Fruit fly (Drosophila melanogaster) whole organism, embryonic: ENCODE results near the gene CG13891.

Source experiments
- CG11695 ChIP-seq: fragments of 200-800 bp; sonication (Bioruptor generic); IDR thresholded peaks from 3 replicates; pipeline ENCODE4 v1.3.6; 2022; ENCODE audit warnings: missing biosample characterization, missing genetic modification characterization
- CG12104 ChIP-seq: fragments of 200-800 bp; sonication (Bioruptor generic); optimal IDR thresholded peaks from 3 replicates; lab custom pipeline; 2016; ENCODE audit warnings: missing biosample characterization, missing genetic modification characterization
- CG12299 ChIP-seq: fragments of 200-800 bp; sonication (Bioruptor generic); optimal IDR thresholded peaks from 2 replicates; lab custom pipeline; 2018; ENCODE audit warnings: missing biosample characterization, mild to moderate bottlenecking, missing genetic modification characterization
- CG12744 ChIP-seq: fragments of 200-800 bp; sonication (Bioruptor generic); optimal IDR thresholded peaks from 2 replicates; lab custom pipeline; 2016; ENCODE audit warnings: missing biosample characterization, missing genetic modification characterization
- CG13287 ChIP-seq: fragments of 200-800 bp; sonication (Bioruptor generic); IDR thresholded peaks from 2 replicates; pipeline ENCODE4 v1.3.6; 2022; ENCODE audit warnings: missing biosample characterization, missing genetic modification characterization; ENCODE audit not compliant: partially characterized antibody
- CG13296 ChIP-seq: fragments of 200-800 bp; sonication (Bioruptor generic); optimal IDR thresholded peaks from 3 replicates; lab custom pipeline; 2018; ENCODE audit warnings: missing biosample characterization, mild to moderate bottlenecking, missing genetic modification characterization
- CG14050 ChIP-seq: fragments of 200-800 bp; sonication (Bioruptor generic); IDR thresholded peaks from 3 replicates; pipeline ENCODE4 v1.3.6; 2022; ENCODE audit warnings: missing biosample characterization, missing genetic modification characterization
- CG14965 ChIP-seq: fragments of 200-800 bp; sonication (Bioruptor generic); optimal IDR thresholded peaks from 2 replicates; lab custom pipeline; 2016; ENCODE audit warnings: missing biosample characterization, missing genetic modification characterization, borderline replicate concordance
- CG15696 ChIP-seq: fragments of 200-800 bp; sonication (Bioruptor generic); optimal IDR thresholded peaks from 2 replicates; lab custom pipeline; 2019; ENCODE audit warnings: missing biosample characterization, mild to moderate bottlenecking, missing genetic modification characterization, moderate library complexity
- CG16863 ChIP-seq: fragments of 200-800 bp; sonication (Bioruptor generic); optimal IDR thresholded peaks from 3 replicates; lab custom pipeline; 2016; ENCODE audit warnings: missing biosample characterization, missing genetic modification characterization
- CG17385 ChIP-seq: fragments of 200-800 bp; sonication (Bioruptor generic); optimal IDR thresholded peaks from 3 replicates; lab custom pipeline; 2018; ENCODE audit warnings: missing biosample characterization, mild to moderate bottlenecking, missing genetic modification characterization
- CG17829 ChIP-seq: fragments of 200-800 bp; optimal IDR thresholded peaks from 2 replicates; lab custom pipeline; 2019; ENCODE audit warnings: missing biosample characterization, mild to moderate bottlenecking, missing genetic modification characterization, moderate library complexity
- CG1832 ChIP-seq: fragments of 200-800 bp; sonication (Bioruptor generic); optimal IDR thresholded peaks from 2 replicates; lab custom pipeline; 2017; ENCODE audit warnings: missing biosample characterization, mild to moderate bottlenecking, missing genetic modification characterization, inconsistent platforms
- CG30020 ChIP-seq: fragments of 200-800 bp; optimal IDR thresholded peaks from 2 replicates; lab custom pipeline; 2019; ENCODE audit warnings: missing biosample characterization, mild to moderate bottlenecking, missing genetic modification characterization, moderate library complexity
- CG3281 ChIP-seq: fragments of 200-800 bp; sonication (Bioruptor generic); optimal IDR thresholded peaks from 3 replicates; lab custom pipeline; 2017; ENCODE audit warnings: missing biosample characterization, mild to moderate bottlenecking, missing genetic modification characterization
- CG6272 ChIP-seq: fragments of 200-800 bp; sonication (Bioruptor generic); IDR thresholded peaks from 2 replicates; pipeline ENCODE4 v1.3.6; 2022; ENCODE audit warnings: missing biosample characterization, missing genetic modification characterization
- CG7786 ChIP-seq: fragments of 200-800 bp; sonication (Bioruptor generic); optimal IDR thresholded peaks from 2 replicates; lab custom pipeline; 2016; ENCODE audit warnings: missing biosample characterization, missing genetic modification characterization
- CG7963 ChIP-seq: fragments of 200-800 bp; sonication (Bioruptor generic); IDR thresholded peaks from 3 replicates; pipeline ENCODE4 v1.3.6; 2022; ENCODE audit warnings: missing biosample characterization, missing genetic modification characterization; ENCODE audit not compliant: partially characterized antibody
- CG8290 ChIP-seq, 3 experiments: fragments of 200-800 bp; sonication (Bioruptor generic); optimal IDR thresholded peaks; 2 replicates each; lab custom pipeline; 2016 to 2019; ENCODE audit warnings: missing biosample characterization in 3 of 3, missing genetic modification characterization in 3 of 3, mild to moderate bottlenecking in 2 of 3, moderate library complexity in 1 of 3
- CkIIα-i1 ChIP-seq: fragments of 200-800 bp; sonication (Bioruptor generic); IDR thresholded peaks from 2 replicates; pipeline ENCODE4 v1.3.6; 2022; ENCODE audit warnings: missing biosample characterization, missing genetic modification characterization
- D19A ChIP-seq: fragments of 200-800 bp; optimal IDR thresholded peaks from 3 replicates; lab custom pipeline; 2019; ENCODE audit warnings: missing biosample characterization, mild to moderate bottlenecking, missing genetic modification characterization, moderate library complexity
- Eip74EF ChIP-seq, 2 experiments: fragments of 200-800 bp in 1 of 2; fragments of >200 bp in 1 of 2; sonication (Bioruptor generic) in 1 of 2; optimal IDR thresholded peaks; 2 replicates each; lab custom pipeline; 2017 to 2019; ENCODE audit warnings: missing biosample characterization in 2 of 2, missing genetic modification characterization in 2 of 2, mild to moderate bottlenecking in 1 of 2, moderate library complexity in 1 of 2
- Ets97D ChIP-seq: fragments of 200-800 bp; sonication (Bioruptor generic); optimal IDR thresholded peaks from 3 replicates; lab custom pipeline; 2016; ENCODE audit warnings: missing biosample characterization, missing genetic modification characterization
- Fer3 ChIP-seq: fragments of 200-800 bp; sonication (Bioruptor generic); optimal IDR thresholded peaks from 2 replicates; lab custom pipeline; 2018; ENCODE audit warnings: missing biosample characterization, mild to moderate bottlenecking, missing genetic modification characterization, moderate library complexity
- HmgD ChIP-seq: fragments of 200-800 bp; sonication (Bioruptor generic); optimal IDR thresholded peaks from 3 replicates; lab custom pipeline; 2016; ENCODE audit warnings: missing biosample characterization, missing genetic modification characterization
- Jarid2 ChIP-seq: fragments of 200-800 bp; sonication (Bioruptor generic); optimal IDR thresholded peaks from 3 replicates; lab custom pipeline; 2017; ENCODE audit warnings: mild to moderate bottlenecking, missing biosample characterization, missing genetic modification reagents, missing genetic modification characterization
- Lim3 ChIP-seq: fragments of 200-800 bp; sonication (Bioruptor generic); IDR thresholded peaks from 2 replicates; pipeline ENCODE4 v1.3.6; 2022; ENCODE audit warnings: missing biosample characterization, missing genetic modification characterization
- Nf-YB ChIP-seq: fragments of 200-800 bp; sonication (Bioruptor generic); optimal IDR thresholded peaks from 3 replicates; lab custom pipeline; 2019; ENCODE audit warnings: missing biosample characterization, mild to moderate bottlenecking, missing genetic modification characterization, moderate library complexity
- Ptx1 ChIP-seq: fragments of 200-800 bp; sonication (Bioruptor generic); IDR thresholded peaks from 2 replicates; pipeline ENCODE4 v1.3.6; 2022; ENCODE audit warnings: missing biosample characterization, missing genetic modification characterization
- Sox102F ChIP-seq: fragments of 200-800 bp; sonication (Bioruptor generic); optimal IDR thresholded peaks from 2 replicates; lab custom pipeline; 2018; ENCODE audit warnings: missing biosample characterization, mild to moderate bottlenecking, missing genetic modification characterization, moderate library complexity
- Taf1 ChIP-seq: fragments of 200-800 bp; sonication (Bioruptor generic); IDR thresholded peaks from 2 replicates; pipeline ENCODE4 v1.3.6; 2022; ENCODE audit warnings: missing biosample characterization, missing genetic modification characterization
- abd-A ChIP-seq: fragments of 200-800 bp; sonication (Bioruptor generic); optimal IDR thresholded peaks from 3 replicates; lab custom pipeline; 2019; ENCODE audit warnings: missing biosample characterization, mild to moderate bottlenecking, missing genetic modification characterization, moderate library complexity
- al ChIP-seq: fragments of 200-800 bp; sonication (Bioruptor generic); IDR thresholded peaks from 2 replicates; pipeline ENCODE4 v1.3.6; 2022; ENCODE audit warnings: missing biosample characterization, missing genetic modification characterization
- amos ChIP-seq: fragments of 200-800 bp; sonication (Bioruptor generic); IDR thresholded peaks from 2 replicates; pipeline ENCODE4 v1.3.6; 2022; ENCODE audit warnings: missing biosample characterization, missing genetic modification characterization; ENCODE audit not compliant: partially characterized antibody
- bab2 ChIP-seq: fragments of 200-800 bp; sonication (Bioruptor generic); optimal IDR thresholded peaks from 2 replicates; lab custom pipeline; 2016; ENCODE audit warnings: missing biosample characterization, missing genetic modification characterization
- cad ChIP-seq: fragments of >200 bp; optimal IDR thresholded peaks from 2 replicates; lab custom pipeline; 2017; ENCODE audit warnings: missing biosample characterization, missing genetic modification characterization
- caup ChIP-seq: fragments of 200-800 bp; sonication (Bioruptor generic); optimal IDR thresholded peaks from 3 replicates; lab custom pipeline; 2017; ENCODE audit warnings: missing biosample characterization, mild to moderate bottlenecking, missing genetic modification characterization, moderate library complexity; ENCODE audit not compliant: severe bottlenecking
- chif ChIP-seq, 2 experiments: fragments of 200-800 bp; sonication (Bioruptor generic); optimal IDR thresholded peaks; 3 replicates each; lab custom pipeline; 2016; ENCODE audit warnings: missing biosample characterization in 2 of 2, missing genetic modification characterization in 2 of 2
- dimm ChIP-seq: fragments of 200-800 bp; sonication (Bioruptor generic); IDR thresholded peaks from 2 replicates; pipeline ENCODE4 v1.3.6; 2022; ENCODE audit warnings: missing biosample characterization, missing genetic modification characterization
- emc ChIP-seq: fragments of 200-800 bp; sonication (Bioruptor generic); optimal IDR thresholded peaks from 2 replicates; lab custom pipeline; 2016; ENCODE audit warnings: missing biosample characterization, missing genetic modification characterization
- gsb ChIP-seq: fragments of 200-800 bp; sonication (Bioruptor generic); IDR thresholded peaks from 2 replicates; pipeline ENCODE4 v1.3.6; 2022; ENCODE audit warnings: missing biosample characterization, missing genetic modification characterization
- lab ChIP-seq: fragments of 200-800 bp; sonication (Bioruptor generic); optimal IDR thresholded peaks from 3 replicates; lab custom pipeline; 2017; ENCODE audit warnings: missing biosample characterization, missing genetic modification characterization, mild to moderate bottlenecking, moderate library complexity, missing genetic modification reagents
- lilli ChIP-seq: fragments of 200-800 bp; sonication (Bioruptor generic); optimal IDR thresholded peaks from 3 replicates; lab custom pipeline; 2016; ENCODE audit warnings: missing biosample characterization, missing genetic modification characterization
- lov ChIP-seq, 2 experiments: fragments of 200-800 bp in 1 of 2; fragments of >200 bp in 1 of 2; sonication (Bioruptor generic) in 1 of 2; IDR thresholded peaks in 1 of 2; optimal IDR thresholded peaks in 1 of 2; 2 replicates in 1 of 2; 3 replicates in 1 of 2; pipeline versions ENCODE4 v1.3.6 to Lab custom; 2017 to 2022; ENCODE audit warnings: missing biosample characterization in 1 of 2, missing genetic modification characterization in 1 of 2
- repo ChIP-seq: fragments of 200-800 bp; sonication (Bioruptor generic); optimal IDR thresholded peaks from 2 replicates; lab custom pipeline; 2016; ENCODE audit warnings: missing biosample characterization, missing genetic modification characterization
- sqz ChIP-seq: fragments of 200-800 bp; sonication (Bioruptor generic); optimal IDR thresholded peaks from 3 replicates; lab custom pipeline; 2018; ENCODE audit warnings: missing biosample characterization, mild to moderate bottlenecking, missing genetic modification characterization
- tin ChIP-seq: fragments of 200-800 bp; sonication (Bioruptor generic); optimal IDR thresholded peaks from 3 replicates; lab custom pipeline; 2016; ENCODE audit warnings: missing biosample characterization, missing genetic modification characterization
- vfl ChIP-seq: fragments of 200-800 bp; sonication (Bioruptor generic); optimal IDR thresholded peaks from 2 replicates; lab custom pipeline; 2016; ENCODE audit warnings: missing biosample characterization, missing genetic modification characterization

The CG13891 gene

dm6 chr3L:454802-455579, 21.3 kb upstream of the CG13891 start (continued):
- TF ChIP-seq Ptx1 (GFP tag; lab: Robert Waterston, UW): no peak
- TF ChIP-seq bab2 (GFP tag; lab: Kevin White, UChicago): no peak
- TF ChIP-seq sqz (GFP tag; lab: Kevin White, UChicago): no peak
- TF ChIP-seq emc: no peak
- TF ChIP-seq Sox102F (GFP tag; lab: Kevin White, UChicago): no peak
- TF ChIP-seq CG7786: no peak
- TF ChIP-seq Taf1 (GFP tag; lab: Robert Waterston, UW): no peak
- TF ChIP-seq CG7963 (GFP tag; lab: Robert Waterston, UW): no peak
- TF ChIP-seq CG13287 (GFP tag; lab: Robert Waterston, UW): no peak
- no peak for TF ChIP-seq CG17385 (GFP tag; lab: Kevin White, UChicago)
- TF ChIP-seq abd-A (tag; lab: Kevin White, UChicago): peak; percentile 81
- TF ChIP-seq Ets97D: no peak
- TF ChIP-seq dimm (GFP tag; lab: Robert Waterston, UW): peak; percentile 24; the same call in 1 of the 2 replicates
- TF ChIP-seq CG14965 (GFP tag; lab: Kevin White, UChicago): no peak
- peak; percentile 12 for TF ChIP-seq lilli (GFP tag; lab: Kevin White, UChicago)
- no peak for TF ChIP-seq HmgD (GFP tag; lab: Kevin White, UChicago)
- TF ChIP-seq CG14050: no peak
- no peak for TF ChIP-seq CG1832
- no peak for TF ChIP-seq CkIIα-i1 (GFP tag; lab: Robert Waterston, UW)
- TF ChIP-seq lab (GFP tag; lab: Kevin White, UChicago): no peak
- TF ChIP-seq D19A (tag; lab: Kevin White, UChicago): peak; percentile 76
- no peak for TF ChIP-seq caup (GFP tag; lab: Kevin White, UChicago)
- TF ChIP-seq vfl (GFP tag; lab: Kevin White, UChicago): no peak
- TF ChIP-seq CG12104 (GFP tag; lab: Kevin White, UChicago): no peak
- TF ChIP-seq CG12299 (tag; lab: Kevin White, UChicago): no peak
- TF ChIP-seq CG15696: no peak
- TF ChIP-seq Jarid2 (GFP tag; lab: Kevin White, UChicago): no peak
- TF ChIP-seq CG30020 (tag; lab: Kevin White, UChicago): no peak
- TF ChIP-seq tin (GFP tag; lab: Kevin White, UChicago): no peak
- no peak for TF ChIP-seq repo
- TF ChIP-seq Lim3 (GFP tag; lab: Robert Waterston, UW): no peak
- peak; percentile 21; the same call in 1 of the 3 replicates for TF ChIP-seq CG11695 (GFP tag; lab: Robert Waterston, UW)
- no peak for TF ChIP-seq gsb (GFP tag; lab: Robert Waterston, UW)
- TF ChIP-seq CG3281 (GFP tag; lab: Kevin White, UChicago): no peak
- no peak for TF ChIP-seq CG12744 (GFP tag; lab: Kevin White, UChicago)
- TF ChIP-seq chif (GFP tag; optimal IDR thresholded peaks at IDR 0.05; lab: Kevin White, UChicago): no peak
- TF ChIP-seq amos: no peak
- no peak for TF ChIP-seq Fer3 (tag; lab: Kevin White, UChicago)
- no peak for TF ChIP-seq Nf-YB (GFP tag; lab: Kevin White, UChicago)
- TF ChIP-seq CG16863 (GFP tag; lab: Kevin White, UChicago): no peak
- no peak for TF ChIP-seq CG17829 (tag; lab: Kevin White, UChicago)
- TF ChIP-seq lov (optimal IDR thresholded peaks at IDR 0.05; lab: Kevin White, UChicago): no peak
- no peak for TF ChIP-seq lov (GFP tag; IDR thresholded peaks at IDR 0.05; lab: Robert Waterston, UW)
- no peak for TF ChIP-seq CG13296
- no peak for TF ChIP-seq CG6272 (GFP tag; lab: Robert Waterston, UW)
- TF ChIP-seq CG8290 (GFP tag; optimal IDR thresholded peaks at IDR 0.05; lab: Kevin White, UChicago): no peak
- TF ChIP-seq CG8290 (tag; optimal IDR thresholded peaks at IDR 0.05; lab: Kevin White, UChicago): no peak
- TF ChIP-seq Eip74EF (GFP tag; optimal IDR thresholded peaks at IDR 0.05; lab: Kevin White, UChicago): peak in 1 of 2 experiments; percentile 43
- TF ChIP-seq al (GFP tag; lab: Robert Waterston, UW): no peak
- no peak for TF ChIP-seq cad (GFP tag; lab: Kevin White, UChicago)
